Fruit fly (Drosophila melanogaster) whole organism, embryonic: ENCODE measurements around the gene Dok.

Experiments
- Abd-B ChIP-seq: fragments of 200-800 bp; sonication (Bioruptor generic); optimal IDR thresholded peaks from 2 replicates; lab custom pipeline; 2018; ENCODE audit warnings: missing biosample characterization, mild to moderate bottlenecking, missing genetic modification characterization, moderate library complexity
- Aef1 ChIP-seq: fragments of 200-800 bp; sonication (Bioruptor generic); IDR thresholded peaks from 3 replicates; pipeline ENCODE4 v1.3.6; 2022; ENCODE audit warnings: missing biosample characterization, missing genetic modification characterization
- BEAF-32 ChIP-seq: fragments of 200-800 bp; sonication (Bioruptor generic); optimal IDR thresholded peaks from 3 replicates; lab custom pipeline; 2017; ENCODE audit warnings: missing biosample characterization, missing genetic modification characterization, mild to moderate bottlenecking, moderate library complexity, missing genetic modification reagents
- CG10209 ChIP-seq: fragments of 200-800 bp; sonication (Bioruptor generic); optimal IDR thresholded peaks from 3 replicates; lab custom pipeline; 2017; ENCODE audit warnings: missing biosample characterization, mild to moderate bottlenecking, missing genetic modification characterization, missing genetic modification reagents
- CG1024 ChIP-seq: fragments of 200-800 bp; sonication (Bioruptor generic); IDR thresholded peaks from 2 replicates; pipeline ENCODE4 v1.3.6; 2022; ENCODE audit warnings: missing biosample characterization, missing genetic modification characterization
- CG10267 ChIP-seq: fragments of 200-800 bp; sonication (Bioruptor generic); optimal IDR thresholded peaks from 2 replicates; lab custom pipeline; 2018; ENCODE audit warnings: missing biosample characterization, mild to moderate bottlenecking, missing genetic modification characterization, moderate library complexity
- CG10959 ChIP-seq: fragments of 200-800 bp; sonication (Bioruptor generic); IDR thresholded peaks from 2 replicates; pipeline ENCODE4 v1.3.6; 2022; ENCODE audit warnings: missing biosample characterization, missing genetic modification characterization
- CG11504 ChIP-seq: fragments of 200-800 bp; sonication (Bioruptor generic); optimal IDR thresholded peaks from 3 replicates; lab custom pipeline; 2019; ENCODE audit warnings: missing biosample characterization, mild to moderate bottlenecking, missing genetic modification characterization, moderate library complexity
- CG13775 ChIP-seq: fragments of 200-800 bp; sonication (Bioruptor generic); optimal IDR thresholded peaks from 3 replicates; lab custom pipeline; 2017; ENCODE audit warnings: missing biosample characterization, mild to moderate bottlenecking, missing genetic modification characterization
- CG14667 ChIP-seq: fragments of 200-800 bp; sonication (Bioruptor generic); IDR thresholded peaks from 2 replicates; pipeline ENCODE4 v1.3.6; 2022; ENCODE audit warnings: missing biosample characterization, missing genetic modification characterization
- CG14710 ChIP-seq: fragments of 200-800 bp; sonication (Bioruptor generic); optimal IDR thresholded peaks from 3 replicates; lab custom pipeline; 2019; ENCODE audit warnings: missing biosample characterization, mild to moderate bottlenecking, missing genetic modification characterization, moderate library complexity
- CG1603 ChIP-seq: fragments of 200-800 bp; sonication (Bioruptor generic); optimal IDR thresholded peaks from 2 replicates; lab custom pipeline; 2019; ENCODE audit warnings: missing biosample characterization, mild to moderate bottlenecking, missing genetic modification characterization, moderate library complexity
- CG16813 ChIP-seq: fragments of 200-800 bp; sonication (Bioruptor generic); IDR thresholded peaks from 3 replicates; pipeline ENCODE4 v1.3.6; 2022; ENCODE audit warnings: missing biosample characterization, missing genetic modification characterization; ENCODE audit not compliant: partially characterized antibody
- CG17359 ChIP-seq: fragments of 200-800 bp; sonication (Bioruptor generic); optimal IDR thresholded peaks from 3 replicates; lab custom pipeline; 2018; ENCODE audit warnings: missing biosample characterization, mild to moderate bottlenecking, missing genetic modification characterization, moderate library complexity
- CG17612 ChIP-seq: fragments of 200-800 bp; sonication (Bioruptor generic); IDR thresholded peaks from 2 replicates; pipeline ENCODE4 v1.3.6; 2022; ENCODE audit warnings: missing biosample characterization, missing genetic modification characterization
- CG2120 ChIP-seq: fragments of 200-800 bp; sonication (Bioruptor generic); optimal IDR thresholded peaks from 3 replicates; lab custom pipeline; 2016; ENCODE audit warnings: missing biosample characterization, missing genetic modification characterization
- CG31441 ChIP-seq: fragments of 200-800 bp; sonication (Bioruptor generic); IDR thresholded peaks from 2 replicates; pipeline ENCODE4 v1.3.6; 2022; ENCODE audit warnings: missing biosample characterization, missing genetic modification characterization
- CG3995 ChIP-seq: fragments of 200-800 bp; sonication (Bioruptor generic); optimal IDR thresholded peaks from 3 replicates; lab custom pipeline; 2016; ENCODE audit warnings: missing biosample characterization, missing genetic modification characterization
- CG4404 ChIP-seq: fragments of 200-800 bp; sonication (Bioruptor generic); IDR thresholded peaks from 2 replicates; pipeline ENCODE4 v1.3.6; 2022; ENCODE audit warnings: missing biosample characterization, missing genetic modification characterization
- CG8924 ChIP-seq: fragments of 200-800 bp; optimal IDR thresholded peaks from 3 replicates; lab custom pipeline; 2019; ENCODE audit warnings: missing biosample characterization, mild to moderate bottlenecking, missing genetic modification characterization, moderate library complexity
- CG8944 ChIP-seq: fragments of 200-800 bp; sonication (Bioruptor generic); optimal IDR thresholded peaks from 3 replicates; lab custom pipeline; 2016; ENCODE audit warnings: missing biosample characterization, missing genetic modification characterization
- CG9609 ChIP-seq: fragments of 200-800 bp; sonication (Bioruptor generic); optimal IDR thresholded peaks from 3 replicates; lab custom pipeline; 2016; ENCODE audit warnings: missing biosample characterization, missing genetic modification characterization
- CG9797 ChIP-seq: fragments of 200-800 bp; sonication (Bioruptor generic); optimal IDR thresholded peaks from 3 replicates; lab custom pipeline; 2018; ENCODE audit warnings: missing biosample characterization, mild to moderate bottlenecking, missing genetic modification characterization
- CHES-1-like ChIP-seq: fragments of 200-800 bp; sonication (Bioruptor generic); optimal IDR thresholded peaks from 2 replicates; lab custom pipeline; 2016; ENCODE audit warnings: missing biosample characterization, missing genetic modification characterization
- CTCF ChIP-seq: fragments of 200-800 bp; sonication (Bioruptor generic); optimal IDR thresholded peaks from 2 replicates; lab custom pipeline; 2017; ENCODE audit warnings: missing biosample characterization, mild to moderate bottlenecking, missing genetic modification characterization, moderate library complexity
- CrebB ChIP-seq: fragments of 200-800 bp; sonication (Bioruptor generic); optimal IDR thresholded peaks from 3 replicates; lab custom pipeline; 2018; ENCODE audit warnings: missing biosample characterization, mild to moderate bottlenecking, missing genetic modification characterization
- Ets97D ChIP-seq: fragments of 200-800 bp; sonication (Bioruptor generic); optimal IDR thresholded peaks from 3 replicates; lab custom pipeline; 2016; ENCODE audit warnings: missing biosample characterization, missing genetic modification characterization
- Fer1 ChIP-seq: fragments of 200-800 bp; sonication (Bioruptor generic); optimal IDR thresholded peaks from 2 replicates; lab custom pipeline; 2017; ENCODE audit warnings: missing biosample characterization, mild to moderate bottlenecking, missing genetic modification characterization
- GATAe ChIP-seq: fragments of 200-800 bp; sonication (Bioruptor generic); conservative IDR thresholded peaks from 2 replicates; pipeline ENCODE4 v1.3.6; 2022; ENCODE audit warnings: missing biosample characterization, missing genetic modification characterization
- HLH4C ChIP-seq: fragments of 200-800 bp; sonication (Bioruptor generic); IDR thresholded peaks from 3 replicates; pipeline ENCODE4 v1.3.6; 2022; ENCODE audit warnings: missing biosample characterization, missing genetic modification characterization; ENCODE audit not compliant: partially characterized antibody
- HmgZ ChIP-seq: fragments of 200-800 bp; sonication (Bioruptor generic); optimal IDR thresholded peaks from 2 replicates; lab custom pipeline; 2018; ENCODE audit warnings: missing biosample characterization, mild to moderate bottlenecking, missing genetic modification characterization
- Hmr ChIP-seq: fragments of 200-800 bp; sonication (Bioruptor generic); optimal IDR thresholded peaks from 3 replicates; lab custom pipeline; 2017; ENCODE audit warnings: mild to moderate bottlenecking, missing biosample characterization, missing genetic modification reagents, missing genetic modification characterization
- Hmx ChIP-seq: fragments of 200-800 bp; sonication (Bioruptor generic); optimal IDR thresholded peaks from 2 replicates; lab custom pipeline; 2016; ENCODE audit warnings: missing biosample characterization, missing genetic modification characterization
- Lhr ChIP-seq: fragments of 200-800 bp; sonication (Bioruptor generic); optimal IDR thresholded peaks from 3 replicates; lab custom pipeline; 2017; ENCODE audit warnings: mild to moderate bottlenecking, missing biosample characterization, missing genetic modification reagents, missing genetic modification characterization
- Sox102F ChIP-seq: fragments of 200-800 bp; sonication (Bioruptor generic); optimal IDR thresholded peaks from 2 replicates; lab custom pipeline; 2018; ENCODE audit warnings: missing biosample characterization, mild to moderate bottlenecking, missing genetic modification characterization, moderate library complexity
- bab2 ChIP-seq: fragments of 200-800 bp; sonication (Bioruptor generic); optimal IDR thresholded peaks from 2 replicates; lab custom pipeline; 2016; ENCODE audit warnings: missing biosample characterization, missing genetic modification characterization
- chinmo ChIP-seq: fragments of 200-800 bp; sonication (Bioruptor generic); IDR thresholded peaks from 4 replicates; pipeline ENCODE4 v1.3.6; 2022; ENCODE audit warnings: missing biosample characterization, missing genetic modification characterization; ENCODE audit not compliant: partially characterized antibody
- ci ChIP-seq: fragments of 200-800 bp; sonication (Bioruptor generic); IDR thresholded peaks from 3 replicates; pipeline ENCODE4 v1.3.6; 2022; ENCODE audit warnings: missing biosample characterization, missing genetic modification characterization
- corto ChIP-seq: fragments of 200-800 bp; sonication (Bioruptor generic); optimal IDR thresholded peaks from 2 replicates; lab custom pipeline; 2016; ENCODE audit warnings: missing biosample characterization, mild to moderate bottlenecking, missing genetic modification characterization, moderate library complexity
- crc ChIP-seq: fragments of 200-800 bp; sonication (Bioruptor generic); optimal IDR thresholded peaks from 2 replicates; lab custom pipeline; 2016; ENCODE audit warnings: missing biosample characterization, missing genetic modification characterization
- gem ChIP-seq: fragments of 200-800 bp; sonication (Bioruptor generic); optimal IDR thresholded peaks from 2 replicates; lab custom pipeline; 2019; ENCODE audit warnings: missing biosample characterization, mild to moderate bottlenecking, missing genetic modification characterization, moderate library complexity
- hbn ChIP-seq: fragments of 200-800 bp; sonication (Bioruptor generic); IDR thresholded peaks from 2 replicates; pipeline ENCODE4 v1.3.6; 2022; ENCODE audit warnings: missing biosample characterization, missing genetic modification characterization; ENCODE audit not compliant: partially characterized antibody
- hth ChIP-seq: fragments of >200 bp; optimal IDR thresholded peaks from 2 replicates; lab custom pipeline; 2017; ENCODE audit warnings: inconsistent platforms
- inv ChIP-seq: fragments of 200-800 bp; sonication (Bioruptor generic); IDR thresholded peaks from 2 replicates; pipeline ENCODE4 v1.3.6; 2022; ENCODE audit warnings: missing biosample characterization, missing genetic modification characterization; ENCODE audit not compliant: partially characterized antibody
- mam ChIP-seq: fragments of 200-800 bp; sonication (Bioruptor generic); optimal IDR thresholded peaks from 3 replicates; lab custom pipeline; 2016; ENCODE audit warnings: missing biosample characterization, missing genetic modification characterization
- nerfin-2 ChIP-seq: fragments of 200-800 bp; sonication (Bioruptor generic); IDR thresholded peaks from 2 replicates; pipeline ENCODE4 v1.3.6; 2022; ENCODE audit warnings: missing biosample characterization, missing genetic modification characterization; ENCODE audit not compliant: partially characterized antibody
- sens ChIP-seq: fragments of 200-800 bp; sonication (Bioruptor generic); peaks from one replicate; lab custom pipeline; 2016; ENCODE audit warnings: missing biosample characterization, missing genetic modification characterization
- tx ChIP-seq: fragments of 200-800 bp; sonication (Bioruptor generic); optimal IDR thresholded peaks from 2 replicates; lab custom pipeline; 2016; ENCODE audit warnings: missing biosample characterization, missing genetic modification characterization

Gene Dok

dm6 chrX:7323649-7324511, at the start of gene Dok, which contains the start of gene Atg5 (continued):
- peak; percentile 6 for TF ChIP-seq HmgZ
- TF ChIP-seq CG9797 (GFP tag; lab: Kevin White, UChicago): peak; percentile 23
- TF ChIP-seq CG8944: peak; percentile 27
- TF ChIP-seq Lhr: peak; percentile 61
- TF ChIP-seq Hmr (GFP tag; lab: Kevin White, UChicago): peak; percentile 65
- peak; percentile 45 for TF ChIP-seq CG11504
- no peak for TF ChIP-seq CG14667 (GFP tag; lab: Robert Waterston, UW)
- peak; percentile 25 for TF ChIP-seq CG8924
- TF ChIP-seq CG13775 (GFP tag; lab: Kevin White, UChicago): peak; percentile 56
- TF ChIP-seq tx (GFP tag; lab: Kevin White, UChicago): peak; percentile 2
- TF ChIP-seq CG14710 (tag; lab: Kevin White, UChicago): peak; percentile 79
- TF ChIP-seq ci (GFP tag; lab: Robert Waterston, UW): 0 out of 3 replicates have a peak, but pooled peaks have one; percentile 24
- peak; percentile 18 for TF ChIP-seq CG10209 (GFP tag; lab: Kevin White, UChicago)
- TF ChIP-seq HLH4C (GFP tag; lab: Robert Waterston, UW): peak; percentile 64
- peak; percentile 16 for TF ChIP-seq CG17359 (tag; lab: Kevin White, UChicago)
- 0 out of 2 replicates have a peak, but pooled peaks have one; percentile 18 for TF ChIP-seq CG1024 (GFP tag; lab: Robert Waterston, UW)
- TF ChIP-seq CG9609 (GFP tag; lab: Kevin White, UChicago): peak; percentile 33
- TF ChIP-seq CG4404 (GFP tag; lab: Robert Waterston, UW): 0 out of 2 replicates have a peak, but pooled peaks have one; percentile 29
- TF ChIP-seq Ets97D: peak; percentile 17
- TF ChIP-seq CG2120 (GFP tag; lab: Kevin White, UChicago): peak; percentile 60
- TF ChIP-seq inv (GFP tag; lab: Robert Waterston, UW): peak; percentile 56; the same call in 1 of the 2 replicates
- no peak for TF ChIP-seq corto (GFP tag; lab: Kevin White, UChicago)
- TF ChIP-seq CG31441: peak; percentile 59; the same call in 1 of the 2 replicates
- no peak for TF ChIP-seq hth (lab: Kevin White, UChicago)
- TF ChIP-seq chinmo (GFP tag; lab: Robert Waterston, UW): 0 out of 4 replicates have a peak, but pooled peaks have one; percentile 62
- no peak for TF ChIP-seq CG10959 (GFP tag; lab: Robert Waterston, UW)
- TF ChIP-seq Aef1 (GFP tag; lab: Robert Waterston, UW): 0 out of 3 replicates have a peak, but pooled peaks have one; percentile 15
- TF ChIP-seq Hmx (GFP tag; lab: Kevin White, UChicago): no peak
- no peak for TF ChIP-seq CTCF (GFP tag; lab: Kevin White, UChicago)
- TF ChIP-seq CG1603 (tag; lab: Kevin White, UChicago): peak; percentile 66
- peak; percentile 81 for TF ChIP-seq BEAF-32 (GFP tag; lab: Kevin White, UChicago)
- TF ChIP-seq Abd-B (GFP tag; lab: Kevin White, UChicago): peak; percentile 37
- TF ChIP-seq CG10267 (tag; lab: Kevin White, UChicago): peak; percentile 23
- peak; percentile 72 for TF ChIP-seq CG16813 (GFP tag; lab: Robert Waterston, UW)
- no peak for TF ChIP-seq Fer1 (GFP tag; lab: Kevin White, UChicago)
- peak; percentile 16 for TF ChIP-seq mam (GFP tag; lab: Kevin White, UChicago)
- TF ChIP-seq gem (tag; lab: Kevin White, UChicago): peak; percentile 63
- TF ChIP-seq CG17612 (GFP tag; lab: Robert Waterston, UW): no peak
- 0 out of 2 replicates have a peak, but pooled peaks have one; percentile 12 for TF ChIP-seq GATAe
- TF ChIP-seq crc: no peak
- TF ChIP-seq hbn (GFP tag; lab: Robert Waterston, UW): peak; percentile 54
- peak; percentile 26 for TF ChIP-seq sens
- peak; percentile 16; the same call in 1 of the 2 replicates for TF ChIP-seq nerfin-2 (GFP tag; lab: Robert Waterston, UW)
- no peak for TF ChIP-seq CHES-1-like (GFP tag; lab: Kevin White, UChicago)
- no peak for TF ChIP-seq CG3995 (GFP tag; lab: Kevin White, UChicago)
- TF ChIP-seq bab2 (GFP tag; lab: Kevin White, UChicago): peak; percentile 9
- TF ChIP-seq CrebB (tag; lab: Kevin White, UChicago): no peak
- peak; percentile 36 for TF ChIP-seq Sox102F (GFP tag; lab: Kevin White, UChicago)
